Fruit fly (Drosophila melanogaster) whole organism, adult: ENCODE measurements around the gene Ipo9.

Experiments used
- CG11617 ChIP-seq: fragments of 200-800 bp; sonication (Bioruptor generic); optimal IDR thresholded peaks from 2 replicates; lab custom pipeline; 2017; ENCODE audit warnings: mild to moderate bottlenecking, missing biosample characterization, missing genetic modification reagents, missing genetic modification characterization
- CG12768 ChIP-seq: fragments of 200-800 bp; sonication (Bioruptor generic); optimal IDR thresholded peaks from 2 replicates; lab custom pipeline; 2017; ENCODE audit warnings: missing biosample characterization, missing genetic modification characterization, mild to moderate bottlenecking, moderate library complexity, missing genetic modification reagents
- CG14711 ChIP-seq: fragments of 200-800 bp; sonication (Bioruptor generic); optimal IDR thresholded peaks from 2 replicates; lab custom pipeline; 2018; ENCODE audit warnings: missing biosample characterization, mild to moderate bottlenecking, missing genetic modification characterization, moderate library complexity
- CG1620 ChIP-seq: fragments of 200-800 bp; sonication (Bioruptor generic); optimal IDR thresholded peaks from 2 replicates; lab custom pipeline; 2016; ENCODE audit warnings: missing biosample characterization, missing genetic modification characterization
- CG33017 ChIP-seq: fragments of 200-800 bp; sonication (Bioruptor generic); optimal IDR thresholded peaks from 2 replicates; lab custom pipeline; 2018; ENCODE audit warnings: missing biosample characterization, mild to moderate bottlenecking, missing genetic modification characterization, moderate library complexity
- CG5204 ChIP-seq: fragments of 200-800 bp; sonication (Bioruptor generic); optimal IDR thresholded peaks from 2 replicates; lab custom pipeline; 2016; ENCODE audit warnings: missing biosample characterization, missing genetic modification characterization
- CG7045 ChIP-seq: fragments of 200-800 bp; sonication (Bioruptor generic); optimal IDR thresholded peaks from 2 replicates; lab custom pipeline; 2017; ENCODE audit warnings: missing biosample characterization, mild to moderate bottlenecking, missing genetic modification characterization
- CG7101 ChIP-seq: fragments of 200-800 bp; sonication (Bioruptor generic); optimal IDR thresholded peaks from 2 replicates; lab custom pipeline; 2018; ENCODE audit warnings: missing biosample characterization, mild to moderate bottlenecking, missing genetic modification characterization, moderate library complexity
- Clk ChIP-seq: fragments of 200-800 bp; sonication (Bioruptor generic); optimal IDR thresholded peaks from 2 replicates; lab custom pipeline; 2017; ENCODE audit warnings: missing biosample characterization, missing genetic modification characterization
- Crg-1 ChIP-seq: fragments of 200-800 bp; sonication (Bioruptor generic); optimal IDR thresholded peaks from 2 replicates; lab custom pipeline; 2016; ENCODE audit warnings: missing biosample characterization, missing genetic modification characterization
- Hr96 ChIP-seq: fragments of 200-800 bp; sonication (Bioruptor generic); optimal IDR thresholded peaks from 2 replicates; lab custom pipeline; 2016; ENCODE audit warnings: missing biosample characterization, missing genetic modification characterization
- Mnt ChIP-seq: fragments of 200-800 bp; sonication (Bioruptor generic); optimal IDR thresholded peaks from 2 replicates; lab custom pipeline; 2016; ENCODE audit warnings: missing biosample characterization, mild to moderate bottlenecking, missing genetic modification characterization
- bab1 ChIP-seq: fragments of 200-800 bp; sonication (Bioruptor generic); optimal IDR thresholded peaks from 3 replicates; lab custom pipeline; 2019; ENCODE audit warnings: missing biosample characterization, mild to moderate bottlenecking, missing genetic modification characterization, moderate library complexity
- cic ChIP-seq: fragments of 200-800 bp; sonication (Bioruptor generic); optimal IDR thresholded peaks from 2 replicates; lab custom pipeline; 2017; ENCODE audit warnings: missing biosample characterization, mild to moderate bottlenecking, missing genetic modification characterization, moderate library complexity
- cnc ChIP-seq, 2 experiments: fragments of >200 bp; optimal IDR thresholded peaks; 2 replicates each; lab custom pipeline; 2017
- kay ChIP-seq: fragments of 200-800 bp; sonication (Bioruptor generic); peaks from one replicate; lab custom pipeline; 2016; ENCODE audit warnings: missing biosample characterization, missing genetic modification characterization, borderline replicate concordance
- ovo ChIP-seq: fragments of 200-800 bp; sonication (Bioruptor generic); optimal IDR thresholded peaks from 2 replicates; lab custom pipeline; 2016; ENCODE audit warnings: missing biosample characterization, missing genetic modification characterization
- pad ChIP-seq: fragments of 200-800 bp; sonication (Bioruptor generic); optimal IDR thresholded peaks from 3 replicates; lab custom pipeline; 2017; ENCODE audit warnings: missing biosample characterization, missing genetic modification characterization, mild to moderate bottlenecking, moderate library complexity, missing genetic modification reagents
- tj ChIP-seq: fragments of 200-800 bp; sonication (Bioruptor generic); optimal IDR thresholded peaks from 3 replicates; lab custom pipeline; 2017; ENCODE audit warnings: missing biosample characterization, mild to moderate bottlenecking, missing genetic modification characterization, moderate library complexity
- toe ChIP-seq: fragments of 200-800 bp; sonication (Bioruptor generic); optimal IDR thresholded peaks from 2 replicates; lab custom pipeline; 2016; ENCODE audit warnings: missing biosample characterization, missing genetic modification characterization

The Ipo9 gene

DNA sequence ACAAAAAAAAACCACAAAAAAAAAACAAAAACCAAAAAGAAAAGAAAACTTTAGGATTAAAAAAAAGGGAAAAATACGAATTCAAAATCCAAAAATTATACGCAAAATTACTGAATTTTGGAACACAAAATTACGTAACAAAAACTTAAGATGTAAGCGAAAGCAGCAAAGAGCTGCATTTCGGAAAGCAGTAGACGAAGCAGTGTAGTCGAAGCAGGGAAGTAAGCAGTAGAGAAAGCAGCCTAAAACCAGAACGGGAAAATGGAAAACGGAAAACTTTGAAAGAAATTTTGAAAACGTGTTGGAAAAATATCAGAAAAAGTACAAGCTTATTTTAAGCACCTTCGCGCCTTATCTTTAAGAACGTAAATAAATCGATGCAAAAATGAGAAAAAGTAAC is 9.4 kb upstream of the Ipo9 start:
- TF ChIP-seq ovo (GFP tag; lab: Kevin White, UChicago), result no peak
- TF ChIP-seq CG14711 (tag; lab: Kevin White, UChicago), result no peak
- TF ChIP-seq CG12768 (GFP tag; lab: Kevin White, UChicago), result no peak
- TF ChIP-seq tj (GFP tag; lab: Kevin White, UChicago), result no peak
- no peak for TF ChIP-seq CG11617
- no peak for TF ChIP-seq bab1
- TF ChIP-seq Hr96, result no peak
- no peak for TF ChIP-seq kay
- TF ChIP-seq CG5204 (GFP tag; lab: Kevin White, UChicago), result no peak
- TF ChIP-seq CG33017 (tag; lab: Kevin White, UChicago), result no peak
- TF ChIP-seq Mnt, result no peak
- no peak for TF ChIP-seq CG7101 (tag; lab: Kevin White, UChicago)
- TF ChIP-seq cic (GFP tag; lab: Kevin White, UChicago), result no peak
- no peak for TF ChIP-seq CG7045 (GFP tag; lab: Kevin White, UChicago)
- TF ChIP-seq CG1620, result no peak
- no peak for TF ChIP-seq Clk (GFP tag; lab: Kevin White, UChicago)
- no peak for TF ChIP-seq toe (GFP tag; lab: Kevin White, UChicago)
- no peak for TF ChIP-seq Crg-1 (GFP tag; lab: Kevin White, UChicago)
- TF ChIP-seq cnc (optimal IDR thresholded peaks at IDR 0.05; lab: Kevin White, UChicago), result no peak
- no peak for TF ChIP-seq pad (GFP tag; lab: Kevin White, UChicago)

DNA sequence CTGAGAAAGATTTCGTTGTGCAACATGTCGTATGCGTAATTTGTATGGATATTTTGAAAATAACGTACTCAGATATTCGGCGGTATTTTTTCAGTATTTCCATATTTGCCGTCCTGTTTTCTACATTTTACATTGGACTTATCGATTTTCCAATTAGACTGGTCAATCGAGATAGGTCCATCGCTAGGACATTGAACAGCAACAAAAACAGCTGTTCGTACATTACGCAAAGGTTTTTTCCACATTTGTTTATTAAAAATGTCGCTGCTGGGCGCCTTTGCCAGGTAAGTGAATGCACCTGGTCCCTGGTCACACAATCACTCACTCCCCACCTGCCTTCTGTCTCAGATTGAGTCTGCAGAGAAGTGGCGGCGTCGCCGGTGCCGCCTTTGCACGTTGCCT is 4.6 kb upstream of the Ipo9 start, which contains the start of gene mRpL40:
Gene mRpL40 (plus strand): TSS at position 186 of the 402 bp plus-strand sequence.
- TF ChIP-seq CG33017 (tag; lab: Kevin White, UChicago), result no peak
- no peak for TF ChIP-seq kay
- no peak for TF ChIP-seq Mnt
- peak; percentile 48 for TF ChIP-seq bab1
- no peak for TF ChIP-seq CG12768 (GFP tag; lab: Kevin White, UChicago)

DNA sequence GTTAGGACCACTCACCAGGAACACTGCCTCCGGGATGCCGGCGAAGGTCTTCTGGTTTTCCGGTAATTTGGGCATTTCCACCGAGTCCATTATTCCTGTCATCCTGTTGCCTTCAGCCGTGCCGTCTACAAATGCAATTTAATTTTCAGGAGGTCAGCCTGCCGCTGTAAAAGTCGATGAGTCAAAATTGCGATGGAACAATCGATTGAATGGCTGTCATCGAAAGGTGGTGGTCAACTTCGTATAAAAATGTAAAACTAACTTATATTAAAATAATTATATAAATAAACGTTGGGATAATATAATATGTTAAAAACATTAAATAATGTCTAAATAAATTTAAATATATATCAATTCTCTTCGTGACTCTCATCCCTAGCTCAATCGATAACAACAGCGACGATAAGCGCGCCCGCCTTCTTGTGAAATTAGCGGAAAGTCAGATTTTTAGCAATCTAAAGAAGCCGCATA is 2.6 kb upstream of the Ipo9 start, which contains the start of the genes mgr and Irbp:
Gene mgr (minus strand): TSS at position 209 of the 471 bp plus-strand sequence.
Gene Irbp (plus strand): TSS at position 381 of the 471 bp plus-strand sequence.
- peak; percentile 66 for TF ChIP-seq tj (GFP tag; lab: Kevin White, UChicago)
- peak; percentile 71 for TF ChIP-seq ovo (GFP tag; lab: Kevin White, UChicago)
- peak; percentile 79 for TF ChIP-seq Crg-1 (GFP tag; lab: Kevin White, UChicago)
- TF ChIP-seq cnc (optimal IDR thresholded peaks at IDR 0.05; lab: Kevin White, UChicago), result no peak
- peak; percentile 91 for TF ChIP-seq CG11617
- TF ChIP-seq CG7101 (tag; lab: Kevin White, UChicago), result peak; percentile 96
- peak; percentile 59 for TF ChIP-seq toe (GFP tag; lab: Kevin White, UChicago)
- TF ChIP-seq cic (GFP tag; lab: Kevin White, UChicago), result peak; percentile 4
- TF ChIP-seq Clk (GFP tag; lab: Kevin White, UChicago), result peak; percentile 64
- TF ChIP-seq CG7045 (GFP tag; lab: Kevin White, UChicago), result peak; percentile 92
- peak; percentile 76 for TF ChIP-seq kay
- peak; percentile 55 for TF ChIP-seq CG5204 (GFP tag; lab: Kevin White, UChicago)
- TF ChIP-seq CG12768 (GFP tag; lab: Kevin White, UChicago), result peak; percentile 87
- TF ChIP-seq CG33017 (tag; lab: Kevin White, UChicago), result peak; percentile 91
- TF ChIP-seq bab1, result peak; percentile 95
- TF ChIP-seq Hr96, result peak; percentile 9
- TF ChIP-seq CG14711 (tag; lab: Kevin White, UChicago), result peak; percentile 93
- peak; percentile 58 for TF ChIP-seq CG1620
- TF ChIP-seq pad (GFP tag; lab: Kevin White, UChicago), result peak; percentile 76
- TF ChIP-seq Mnt, result peak; percentile 73

DNA sequence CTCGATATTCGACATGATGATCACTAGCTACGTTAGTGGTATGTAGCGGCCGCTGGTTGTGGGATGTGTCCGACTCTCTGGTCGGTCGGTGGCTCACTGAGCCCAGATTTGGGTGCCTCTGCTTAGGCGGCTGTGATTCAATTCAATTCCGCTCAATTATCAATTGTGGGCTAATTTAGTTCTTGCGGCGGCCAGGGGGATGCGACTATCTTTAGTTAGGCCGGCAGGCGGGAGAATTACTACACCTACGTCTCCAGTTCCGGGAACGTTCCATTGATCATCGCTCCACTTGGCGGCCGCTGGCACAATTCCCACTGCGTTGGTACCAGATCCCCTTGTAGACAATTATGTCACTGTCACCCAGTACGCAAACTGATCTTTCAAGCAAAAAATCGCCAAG is 6.2 kb downstream of the Ipo9 start, which contains the start of the genes bumpel and CG45676:
Gene bumpel (minus strand): TSS at position 101 of the 400 bp plus-strand sequence.
Gene CG45676 (plus strand): TSS at position 318 of the 400 bp plus-strand sequence.
- TF ChIP-seq CG12768 (GFP tag; lab: Kevin White, UChicago) (peak; percentile 2), toe (GFP tag; lab: Kevin White, UChicago) (no peak), CG7045 (GFP tag; lab: Kevin White, UChicago) (no peak)

DNA sequence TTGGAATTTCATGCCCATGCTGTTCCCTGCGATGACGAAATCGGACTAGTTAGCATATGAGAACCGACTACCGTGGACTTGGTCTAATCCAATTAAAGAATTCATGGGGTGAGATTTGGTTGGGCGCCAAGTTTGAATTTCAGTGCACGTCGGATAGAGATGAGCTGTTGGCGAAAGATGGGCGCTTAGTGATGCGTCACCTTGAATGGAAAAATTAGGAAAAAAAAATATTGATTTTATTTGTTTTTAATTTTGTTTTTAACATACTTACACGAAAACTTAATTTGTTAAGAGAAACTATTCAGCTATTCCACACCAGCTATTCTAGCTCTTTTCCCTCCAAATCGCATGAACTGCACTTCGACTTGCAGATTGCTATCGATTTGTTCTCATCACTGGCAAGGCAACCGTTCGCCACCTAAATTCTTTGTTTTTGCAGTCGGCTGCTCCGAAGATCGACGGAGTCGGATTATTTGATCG is 9.4 kb downstream of the Ipo9 start, which contains the start of the genes ninaG and Sptz:
Gene ninaG (minus strand): TSS at position 51 of the 480 bp plus-strand sequence.
Gene Sptz (plus strand): TSS at position 450 of the 480 bp plus-strand sequence.
- peak; percentile 90 for TF ChIP-seq Hr96
- peak; percentile 84 for TF ChIP-seq Crg-1 (GFP tag; lab: Kevin White, UChicago)
- TF ChIP-seq pad (GFP tag; lab: Kevin White, UChicago), result peak; percentile 73
- TF ChIP-seq CG1620, result peak; percentile 95
- TF ChIP-seq CG5204 (GFP tag; lab: Kevin White, UChicago), result peak; percentile 87
- no peak for TF ChIP-seq cnc (optimal IDR thresholded peaks at IDR 0.05; lab: Kevin White, UChicago)
- peak; percentile 87 for TF ChIP-seq CG7101 (tag; lab: Kevin White, UChicago)
- peak; percentile 89 for TF ChIP-seq toe (GFP tag; lab: Kevin White, UChicago)
- peak; percentile 76 for TF ChIP-seq CG33017 (tag; lab: Kevin White, UChicago)
- no peak for TF ChIP-seq kay
- TF ChIP-seq Mnt, result peak; percentile 81
- peak; percentile 88 for TF ChIP-seq bab1
- TF ChIP-seq tj (GFP tag; lab: Kevin White, UChicago), result peak; percentile 59
- peak; percentile 82 for TF ChIP-seq CG14711 (tag; lab: Kevin White, UChicago)
- peak; percentile 88 for TF ChIP-seq CG12768 (GFP tag; lab: Kevin White, UChicago)
- peak; percentile 73 for TF ChIP-seq Clk (GFP tag; lab: Kevin White, UChicago)
- no peak for TF ChIP-seq cic (GFP tag; lab: Kevin White, UChicago)
- TF ChIP-seq ovo (GFP tag; lab: Kevin White, UChicago), result peak; percentile 76
- TF ChIP-seq CG7045 (GFP tag; lab: Kevin White, UChicago), result peak; percentile 87
- peak; percentile 86 for TF ChIP-seq CG11617
